Worm (Caenorhabditis elegans): ENCODE data around the gene ZC239.13.
"Not testable (repeated sequence)": the region's sequence is repeated elsewhere in the genome, so short reads cannot be mapped to it uniquely, and the experiment has no call there.

DNA sequence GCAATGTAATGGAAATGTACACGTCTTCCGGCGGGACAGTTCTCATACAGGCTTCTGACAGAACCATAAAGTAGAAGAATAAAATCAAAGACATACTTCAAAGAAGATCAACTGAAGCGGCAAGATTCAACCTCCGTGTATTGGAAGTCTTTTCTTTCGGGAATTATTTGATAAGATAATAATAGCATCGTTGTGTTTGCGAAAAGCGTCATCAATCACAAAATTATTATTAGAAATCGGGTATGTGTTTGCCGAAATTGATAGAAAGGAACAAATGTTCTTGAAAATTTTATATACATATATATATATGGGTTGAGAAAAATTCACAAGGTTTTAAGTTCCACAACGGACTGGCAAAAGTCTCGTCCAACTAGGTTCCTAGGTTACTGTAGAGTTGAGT, 31.1 kb downstream of the ZC239.13 start, which contains the start of gene Y27F2A.9:
- TF ChIP-seq ama-1 (optimal IDR thresholded peaks at IDR 0.05); tra-4 (tag; optimal IDR thresholded peaks at IDR 0.05); aly-1 (tag; optimal IDR thresholded peaks at IDR 0.05); F13C5.2 (tag; optimal IDR thresholded peaks at IDR 0.05); ceh-13 (GFP tag; optimal IDR thresholded peaks at IDR 0.05); flt-1 (GFP tag; IDR thresholded peaks at IDR 0.05); tbx-11 (GFP tag; IDR thresholded peaks at IDR 0.05); scrt-1 (GFP tag; IDR thresholded peaks at IDR 0.05); tbx-37 (GFP tag; conservative IDR thresholded peaks at IDR 0.05); hmbx-1 (tag; optimal IDR thresholded peaks at IDR 0.05): not testable (repeated sequence)
